Worm (Caenorhabditis elegans) whole organism, L1 larva: ENCODE data around the gene nstp-1.

Source experiments
- C04F5.9 ChIP-seq: sonication (generic microtip); optimal IDR thresholded peaks from 2 replicates; lab custom pipeline; 2016; ENCODE audit warnings: missing genetic modification characterization, missing compliant biosample characterization
- C16A3.4 ChIP-seq: fragments of 150-350 bp; optimal IDR thresholded peaks from 2 replicates; lab custom pipeline; 2014; ENCODE audit warnings: missing biosample characterization, missing genetic modification characterization
- C34B4.2 ChIP-seq: sonication (generic microtip); optimal IDR thresholded peaks from 2 replicates; lab custom pipeline; 2017; ENCODE audit warnings: mild to moderate bottlenecking, missing genetic modification characterization, missing compliant biosample characterization
- alr-1 ChIP-seq: fragments of 200-800 bp; sonication (Bioruptor generic); optimal IDR thresholded peaks from 2 replicates; lab custom pipeline; 2018; ENCODE audit warnings: borderline replicate concordance, mild to moderate bottlenecking, missing genetic modification characterization, missing compliant biosample characterization
- aly-2 ChIP-seq: fragments of 150-350 bp; optimal IDR thresholded peaks from 2 replicates; lab custom pipeline; 2014; ENCODE audit warnings: missing biosample characterization, missing genetic modification characterization
- ama-1 ChIP-seq: fragments of 150-350 bp; optimal IDR thresholded peaks from 2 replicates; lab custom pipeline; 2014
- blmp-1 ChIP-seq: fragments of 150-350 bp; optimal IDR thresholded peaks from 2 replicates; lab custom pipeline; 2014; ENCODE audit warnings: missing biosample characterization, missing genetic modification characterization
- ceh-88 ChIP-seq: fragments of 200-800 bp; sonication (Bioruptor generic); IDR thresholded peaks from 2 replicates; pipeline ENCODE4 v1.3.6; 2022; ENCODE audit warnings: missing genetic modification characterization, missing compliant biosample characterization
- ces-1 ChIP-seq: fragments of 150-350 bp; optimal IDR thresholded peaks from 2 replicates; lab custom pipeline; 2014; ENCODE audit warnings: missing biosample characterization, missing genetic modification reagents, missing genetic modification characterization
- egl-13 ChIP-seq: sonication (generic microtip); optimal IDR thresholded peaks from 2 replicates; lab custom pipeline; 2016; ENCODE audit warnings: missing genotype, missing genetic modification reagents, missing genetic modification characterization, missing compliant biosample characterization
- egl-27 ChIP-seq, 2 experiments: fragments of 150-350 bp in 1 of 2; sonication (generic microtip); optimal IDR thresholded peaks; 3 replicates each; lab custom pipeline; 2017 to 2018; ENCODE audit warnings: missing biosample characterization in 2 of 2, missing genetic modification characterization in 2 of 2, missing genetic modification reagents in 2 of 2
- elt-2 ChIP-seq: sonication (generic microtip); optimal IDR thresholded peaks from 2 replicates; lab custom pipeline; 2016; ENCODE audit warnings: missing genetic modification characterization, mild to moderate bottlenecking, inconsistent platforms, missing compliant biosample characterization, missing genetic modification reagents
- elt-3 ChIP-seq, 6 experiments: fragments of 150-350 bp in 1 of 6; sonication (generic microtip); optimal IDR thresholded peaks; 2 replicates each; lab custom pipeline; 2017 to 2018; ENCODE audit warnings: missing biosample characterization in 6 of 6, missing genetic modification characterization in 6 of 6, inconsistent platforms in 1 of 6
- ets-5 ChIP-seq: fragments of 200-800 bp; sonication (Bioruptor generic); IDR thresholded peaks from 2 replicates; pipeline ENCODE4 v1.3.6; 2022; ENCODE audit warnings: missing genetic modification characterization, missing compliant biosample characterization
- grh-1 ChIP-seq: fragments of 200-800 bp; sonication (Bioruptor generic); IDR thresholded peaks from 2 replicates; pipeline ENCODE4 v1.3.6; 2022; ENCODE audit warnings: missing genetic modification reagents, missing genetic modification characterization, missing compliant biosample characterization
- hlh-17 ChIP-seq: fragments of 200-800 bp; sonication (Bioruptor generic); optimal IDR thresholded peaks from 2 replicates; lab custom pipeline; 2018; ENCODE audit warnings: missing genetic modification characterization, mild to moderate bottlenecking, missing compliant biosample characterization, moderate library complexity, borderline replicate concordance
- isw-1 ChIP-seq: fragments of 200-800 bp; sonication (Bioruptor generic); IDR thresholded peaks from 2 replicates; pipeline ENCODE4 v1.3.6; 2022; ENCODE audit warnings: missing genetic modification characterization, missing compliant biosample characterization
- lin-14 ChIP-seq: fragments of 200-800 bp; sonication (Bioruptor generic); optimal IDR thresholded peaks from 2 replicates; lab custom pipeline; 2018; ENCODE audit warnings: mild to moderate bottlenecking, missing genetic modification characterization, moderate library complexity, missing compliant biosample characterization
- lir-3 ChIP-seq: sonication (generic microtip); optimal IDR thresholded peaks from 2 replicates; lab custom pipeline; 2016; ENCODE audit warnings: mild to moderate bottlenecking, missing genetic modification characterization, moderate library complexity, missing compliant biosample characterization; ENCODE audit not compliant: poor library complexity
- mab-9 ChIP-seq: fragments of 200-800 bp; sonication (Bioruptor generic); IDR thresholded peaks from 2 replicates; pipeline ENCODE4 v1.3.6; 2022; ENCODE audit warnings: missing genetic modification reagents, missing genetic modification characterization, missing compliant biosample characterization
- mef-2 ChIP-seq: fragments of 150-350 bp; optimal IDR thresholded peaks from 2 replicates; lab custom pipeline; 2014; ENCODE audit warnings: missing biosample characterization, missing genetic modification characterization
- nhr-11 ChIP-seq: fragments of 150-350 bp; optimal IDR thresholded peaks from 2 replicates; lab custom pipeline; 2014; ENCODE audit warnings: missing biosample characterization, missing genetic modification characterization
- nhr-20 ChIP-seq: sonication (generic microtip); optimal IDR thresholded peaks from 2 replicates; lab custom pipeline; 2016; ENCODE audit warnings: mild to moderate bottlenecking, missing genetic modification characterization, missing compliant biosample characterization
- nhr-237 ChIP-seq: fragments of 150-350 bp; optimal IDR thresholded peaks from 2 replicates; lab custom pipeline; 2014; ENCODE audit warnings: missing biosample characterization, missing genetic modification characterization
- nhr-76 ChIP-seq: sonication (generic microtip); optimal IDR thresholded peaks from 2 replicates; lab custom pipeline; 2017; ENCODE audit warnings: missing biosample characterization, missing genetic modification characterization
- nhr-84 ChIP-seq: sonication (generic microtip); optimal IDR thresholded peaks from 2 replicates; lab custom pipeline; 2017; ENCODE audit warnings: missing biosample characterization, missing genetic modification characterization
- nhr-85 ChIP-seq: sonication (generic microtip); peaks from one replicate; lab custom pipeline; 2016; ENCODE audit warnings: missing genetic modification characterization, inconsistent platforms, missing compliant biosample characterization
- pag-3 ChIP-seq: sonication (generic microtip); optimal IDR thresholded peaks from 2 replicates; lab custom pipeline; 2017; ENCODE audit warnings: missing genetic modification characterization, mild to moderate bottlenecking, missing compliant biosample characterization, antibody characterized with exemption, borderline replicate concordance; ENCODE audit not compliant: insufficient read depth
- pax-3 ChIP-seq: fragments of 200-800 bp; sonication (Bioruptor generic); optimal IDR thresholded peaks from 2 replicates; lab custom pipeline; 2018; ENCODE audit warnings: mild to moderate bottlenecking, missing genetic modification characterization, moderate library complexity, missing compliant biosample characterization
- pqm-1 ChIP-seq: sonication (generic microtip); optimal IDR thresholded peaks from 3 replicates; lab custom pipeline; 2017; ENCODE audit warnings: missing biosample characterization, missing genetic modification characterization
- skn-1 ChIP-seq: fragments of 150-350 bp; optimal IDR thresholded peaks from 2 replicates; lab custom pipeline; 2014; ENCODE audit warnings: missing biosample characterization, missing genetic modification characterization
- sup-37 ChIP-seq: fragments of 200-800 bp; sonication (Bioruptor generic); optimal IDR thresholded peaks from 2 replicates; lab custom pipeline; 2018; ENCODE audit warnings: mild to moderate bottlenecking, missing genetic modification characterization, missing compliant biosample characterization
- tlp-1 ChIP-seq: fragments of 150-350 bp; optimal IDR thresholded peaks from 2 replicates; lab custom pipeline; 2014; ENCODE audit warnings: missing biosample characterization, missing genetic modification characterization
- unc-130 ChIP-seq: fragments of 150-350 bp; optimal IDR thresholded peaks from 2 replicates; lab custom pipeline; 2017; ENCODE audit warnings: missing biosample characterization, missing genetic modification characterization, inconsistent platforms
- unc-62 ChIP-seq: fragments of 150-350 bp; optimal IDR thresholded peaks from 2 replicates; lab custom pipeline; 2014; ENCODE audit warnings: missing biosample characterization, missing genetic modification reagents, missing genetic modification characterization
- unc-86 ChIP-seq: sonication (generic microtip); optimal IDR thresholded peaks from 2 replicates; lab custom pipeline; 2016; ENCODE audit warnings: missing genetic modification characterization, missing compliant biosample characterization
- vab-15 ChIP-seq: sonication (generic microtip); optimal IDR thresholded peaks from 2 replicates; lab custom pipeline; 2017; ENCODE audit warnings: missing genotype, mild to moderate bottlenecking, missing genetic modification characterization, missing compliant biosample characterization
- zag-1 ChIP-seq: fragments of 150-350 bp; optimal IDR thresholded peaks from 2 replicates; lab custom pipeline; 2014; ENCODE audit warnings: missing biosample characterization, missing genetic modification characterization
- zip-4 ChIP-seq: fragments of 200-800 bp; sonication (Bioruptor generic); optimal IDR thresholded peaks from 2 replicates; lab custom pipeline; 2018; ENCODE audit warnings: mild to moderate bottlenecking, missing genetic modification characterization, moderate library complexity, missing compliant biosample characterization

The nstp-1 gene

DNA sequence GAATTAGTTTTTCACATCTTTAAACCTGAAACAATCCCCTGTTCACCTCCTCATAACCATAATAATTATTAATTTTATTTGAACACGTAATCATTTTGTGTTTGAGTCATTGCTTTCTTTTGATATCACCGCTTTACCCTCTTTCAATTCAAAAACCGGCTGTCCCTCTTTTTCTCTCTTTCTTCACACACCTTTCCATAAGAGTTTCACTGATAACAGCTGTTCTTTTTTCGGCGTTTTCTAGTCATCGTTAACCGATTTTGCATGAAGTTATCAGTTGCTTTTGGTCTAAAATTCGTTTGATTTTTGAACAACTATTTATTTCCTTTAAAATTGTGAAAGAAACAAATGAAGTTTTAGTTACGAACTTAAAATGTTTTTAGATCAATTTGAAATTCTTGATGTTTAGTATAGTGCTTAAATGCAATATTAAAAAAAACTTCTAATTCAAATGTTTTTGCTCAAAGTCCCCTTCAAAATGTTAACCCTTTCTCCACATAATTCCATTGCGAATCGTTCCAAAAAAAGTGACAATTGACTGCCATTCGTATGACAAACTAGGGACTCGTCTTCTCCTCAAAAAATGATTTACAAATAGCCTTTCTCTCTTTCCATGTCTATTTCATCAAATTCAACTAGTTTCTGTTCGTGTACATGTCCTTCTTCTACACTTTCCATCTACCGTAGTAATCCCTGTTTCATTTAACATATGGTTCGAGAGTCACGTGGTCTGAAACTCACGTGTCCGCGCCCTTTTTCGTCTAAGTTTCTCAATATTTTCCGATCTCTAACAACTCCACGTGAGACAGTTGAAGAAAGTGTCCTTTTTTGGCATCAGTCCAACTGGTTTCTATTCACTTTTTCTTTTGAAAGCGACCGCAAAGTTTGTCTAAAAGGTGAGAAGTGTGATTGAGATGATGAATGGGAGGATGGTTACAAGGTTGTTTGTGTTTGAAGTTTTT lies 35.3 kb upstream of the nstp-1 start (continued):
- TF ChIP-seq ama-1 (lab: Kevin White, UChicago) (peak; percentile 60), nhr-20 (tag; lab: Kevin White, UChicago) (peak; percentile 95), sup-37 (no peak), nhr-84 (no peak), unc-86 (tag; lab: Kevin White, UChicago) (no peak), mef-2 (no peak), nhr-85 (peak; percentile 100), elt-2 (tag; lab: Kevin White, UChicago) (peak; percentile 58), C04F5.9 (tag; lab: Kevin White, UChicago) (peak; percentile 32), ets-5 (GFP tag; lab: Robert Waterston, UW) (no peak), zip-4 (no peak), egl-27 (tag; optimal IDR thresholded peaks at IDR 0.05; lab: Kevin White, UChicago) (no peak), tlp-1 (no peak), grh-1 (GFP tag; lab: Robert Waterston, UW) (peak; percentile 94; the same call in 1 of the 2 replicates), aly-2 (tag; lab: Kevin White, UChicago) (no peak), elt-3 (tag; optimal IDR thresholded peaks at IDR 0.05; lab: Kevin White, UChicago) (peak in 2 of 6 experiments; percentile 86 to 88), hlh-17 (GFP tag; lab: Kevin White, UChicago) (no peak), pqm-1 (tag; lab: Kevin White, UChicago) (no peak), unc-62 (GFP tag; lab: Kevin White, UChicago) (no peak), skn-1 (tag; lab: Kevin White, UChicago) (peak; percentile 68), alr-1 (tag; lab: Kevin White, UChicago) (no peak), mab-9 (peak; percentile 55), vab-15 (tag; lab: Kevin White, UChicago) (peak; percentile 46), blmp-1 (peak; percentile 92), lir-3 (tag; lab: Kevin White, UChicago) (peak; percentile 66), ces-1 (GFP tag; lab: Kevin White, UChicago) (no peak), unc-130 (tag; lab: Kevin White, UChicago) (peak; percentile 48), egl-13 (tag; lab: Kevin White, UChicago) (no peak), pag-3 (tag; lab: Kevin White, UChicago) (no peak), nhr-11 (tag; lab: Kevin White, UChicago) (no peak), nhr-237 (tag; lab: Kevin White, UChicago) (no peak), isw-1 (GFP tag; lab: Robert Waterston, UW) (peak; percentile 21; the same call in 1 of the 2 replicates), pax-3 (tag; lab: Kevin White, UChicago) (peak; percentile 65), lin-14 (GFP tag; lab: Kevin White, UChicago) (peak; percentile 95), C16A3.4 (tag; lab: Kevin White, UChicago) (peak; percentile 51), nhr-76 (tag; lab: Kevin White, UChicago) (no peak), zag-1 (tag; lab: Kevin White, UChicago) (no peak), C34B4.2 (tag; lab: Kevin White, UChicago) (no peak), ceh-88 (GFP tag; lab: Robert Waterston, UW) (peak; percentile 43; the same call in 1 of the 2 replicates)
